Worm (Caenorhabditis elegans) whole organism, mixed stage, embryonic: ENCODE data around the gene F45G2.7.

ENCODE experiments used
- ceh-39 ChIP-seq: fragments of 150-350 bp; optimal IDR thresholded peaks from 2 replicates; lab custom pipeline; 2014; ENCODE audit warnings: missing biosample characterization, missing genetic modification characterization
- ceh-43 ChIP-seq: fragments of 200-800 bp; sonication (Bioruptor generic); optimal IDR thresholded peaks from 2 replicates; lab custom pipeline; 2018; ENCODE audit warnings: mild to moderate bottlenecking, missing genetic modification characterization, moderate library complexity, missing compliant biosample characterization
- ceh-83 ChIP-seq: fragments of 200-800 bp; sonication (Bioruptor generic); optimal IDR thresholded peaks from 2 replicates; lab custom pipeline; 2018; ENCODE audit warnings: mild to moderate bottlenecking, missing genetic modification characterization, missing compliant biosample characterization
- ces-1 ChIP-seq: fragments of 150-350 bp; optimal IDR thresholded peaks from 2 replicates; lab custom pipeline; 2014; ENCODE audit warnings: missing biosample characterization, missing genetic modification reagents, missing genetic modification characterization
- cnd-1 ChIP-seq: fragments of 200-800 bp; sonication (Bioruptor generic); optimal IDR thresholded peaks from 2 replicates; lab custom pipeline; 2018; ENCODE audit warnings: mild to moderate bottlenecking, missing genetic modification characterization, missing compliant biosample characterization
- drap-1 ChIP-seq: fragments of 200-800 bp; sonication (Bioruptor generic); optimal IDR thresholded peaks from 3 replicates; lab custom pipeline; 2018; ENCODE audit warnings: mild to moderate bottlenecking, missing genetic modification characterization, missing compliant biosample characterization
- elt-1 ChIP-seq: sonication (generic microtip); optimal IDR thresholded peaks from 2 replicates; lab custom pipeline; 2017; ENCODE audit warnings: missing genetic modification characterization, mild to moderate bottlenecking, missing compliant biosample characterization, antibody characterized with exemption, moderate library complexity, borderline replicate concordance; ENCODE audit not compliant: insufficient read depth
- flh-1 ChIP-seq: fragments of 200-800 bp; sonication (Bioruptor generic); optimal IDR thresholded peaks from 2 replicates; lab custom pipeline; 2018; ENCODE audit warnings: mild to moderate bottlenecking, missing genetic modification characterization, moderate library complexity, missing compliant biosample characterization
- ham-2 ChIP-seq: fragments of 200-800 bp; sonication (Bioruptor generic); optimal IDR thresholded peaks from 2 replicates; lab custom pipeline; 2018; ENCODE audit warnings: mild to moderate bottlenecking, missing genetic modification characterization, missing compliant biosample characterization
- hlh-1 ChIP-seq: fragments of 150-350 bp; optimal IDR thresholded peaks from 2 replicates; lab custom pipeline; 2014; ENCODE audit warnings: missing biosample characterization, missing genetic modification reagents, missing genetic modification characterization
- lin-13 ChIP-seq: fragments of 150-350 bp; optimal IDR thresholded peaks from 2 replicates; lab custom pipeline; 2014; ENCODE audit warnings: missing biosample characterization, missing genetic modification characterization
- lin-32 ChIP-seq: fragments of 200-800 bp; sonication (Bioruptor generic); optimal IDR thresholded peaks from 2 replicates; lab custom pipeline; 2018; ENCODE audit warnings: mild to moderate bottlenecking, missing genetic modification characterization, missing compliant biosample characterization
- lsy-2 ChIP-seq: fragments of 150-350 bp; optimal IDR thresholded peaks from 2 replicates; lab custom pipeline; 2014; ENCODE audit warnings: missing biosample characterization, missing genetic modification characterization
- mep-1 ChIP-seq: fragments of 150-350 bp; optimal IDR thresholded peaks from 2 replicates; lab custom pipeline; 2017; ENCODE audit warnings: missing biosample characterization, missing genetic modification reagents, missing genetic modification characterization, inconsistent platforms
- mls-2 ChIP-seq: sonication (generic microtip); optimal IDR thresholded peaks from 2 replicates; lab custom pipeline; 2016; ENCODE audit warnings: mild to moderate bottlenecking, missing genetic modification characterization, moderate library complexity, missing compliant biosample characterization
- nhr-12 ChIP-seq: fragments of 150-350 bp; optimal IDR thresholded peaks from 2 replicates; lab custom pipeline; 2014; ENCODE audit warnings: missing biosample characterization, missing genetic modification characterization
- nhr-2 ChIP-seq: fragments of 150-350 bp; optimal IDR thresholded peaks from 2 replicates; lab custom pipeline; 2014; ENCODE audit warnings: missing biosample characterization, missing genetic modification characterization
- nhr-237 ChIP-seq: fragments of 150-350 bp; optimal IDR thresholded peaks from 2 replicates; lab custom pipeline; 2014; ENCODE audit warnings: missing biosample characterization, missing genetic modification characterization
- nhr-76 ChIP-seq: sonication (generic microtip); optimal IDR thresholded peaks from 2 replicates; lab custom pipeline; 2017; ENCODE audit warnings: missing biosample characterization, missing genetic modification characterization
- pha-4 ChIP-seq: fragments of 150-350 bp; optimal IDR thresholded peaks from 2 replicates; lab custom pipeline; 2018; ENCODE audit warnings: missing biosample characterization, missing genetic modification reagents, missing genetic modification characterization
- sem-2 ChIP-seq: fragments of 200-800 bp; sonication (Bioruptor generic); optimal IDR thresholded peaks from 2 replicates; lab custom pipeline; 2018; ENCODE audit warnings: mild to moderate bottlenecking, missing genetic modification characterization, missing compliant biosample characterization
- snpc-4 ChIP-seq: fragments of 150-350 bp; optimal IDR thresholded peaks from 2 replicates; lab custom pipeline; 2014; ENCODE audit warnings: missing biosample characterization, missing genetic modification characterization
- sptf-1 ChIP-seq: sonication (generic microtip); optimal IDR thresholded peaks from 2 replicates; lab custom pipeline; 2017; ENCODE audit warnings: mild to moderate bottlenecking, missing genetic modification characterization, moderate library complexity, missing compliant biosample characterization
- tbx-8 ChIP-seq: fragments of 200-800 bp; sonication (Bioruptor generic); optimal IDR thresholded peaks from 2 replicates; lab custom pipeline; 2018; ENCODE audit warnings: mild to moderate bottlenecking, missing genetic modification characterization, moderate library complexity, missing compliant biosample characterization
- unc-120 ChIP-seq: sonication (generic microtip); optimal IDR thresholded peaks from 2 replicates; lab custom pipeline; 2017; ENCODE audit warnings: missing genetic modification characterization, missing compliant biosample characterization; ENCODE audit not compliant: poor library complexity, severe bottlenecking
- unc-39 ChIP-seq: fragments of 150-350 bp; optimal IDR thresholded peaks from 2 replicates; lab custom pipeline; 2014; ENCODE audit warnings: missing biosample characterization, missing genetic modification characterization
- unc-62 ChIP-seq: fragments of 150-350 bp; optimal IDR thresholded peaks from 2 replicates; lab custom pipeline; 2014; ENCODE audit warnings: missing biosample characterization, missing genetic modification reagents, missing genetic modification characterization
- zip-8 ChIP-seq: fragments of 150-350 bp; optimal IDR thresholded peaks from 2 replicates; lab custom pipeline; 2014; ENCODE audit warnings: missing biosample characterization, missing genetic modification characterization
- ztf-11 ChIP-seq: fragments of 150-350 bp; optimal IDR thresholded peaks from 2 replicates; lab custom pipeline; 2014; ENCODE audit warnings: missing biosample characterization, missing genetic modification characterization

Gene F45G2.7

DNA sequence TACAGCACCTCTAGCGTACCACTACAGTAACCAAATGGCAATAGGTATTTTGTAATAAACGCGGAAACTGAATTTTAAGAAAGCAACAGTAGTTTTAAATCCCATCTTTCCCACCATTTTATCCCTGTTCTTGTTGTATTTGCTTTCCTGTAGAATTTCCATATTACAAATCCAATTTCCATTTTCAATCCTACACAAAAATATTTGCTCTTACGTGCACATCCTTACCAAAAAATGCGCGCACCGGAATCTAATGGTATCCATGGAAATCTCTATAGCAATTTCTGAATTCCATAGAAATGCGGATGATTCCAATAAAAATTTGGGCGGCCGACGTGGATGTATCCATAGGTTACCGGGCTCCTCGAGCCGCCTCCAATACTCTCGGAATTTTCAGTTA, 4.1 kb downstream of the F45G2.7 start, which contains the start of gene trf-1:
Gene trf-1 (plus strand): TSS at position 301 of the 400 bp plus-strand sequence.
- TF ChIP-seq flh-1 (GFP tag; lab: Kevin White, UChicago) (no peak), unc-39 (tag; lab: Kevin White, UChicago) (no peak), lin-13 (tag; lab: Kevin White, UChicago) (no peak), snpc-4 (no peak), unc-62 (no peak), nhr-76 (tag; lab: Kevin White, UChicago) (no peak), tbx-8 (GFP tag; lab: Kevin White, UChicago) (no peak), sem-2 (no peak), cnd-1 (tag; lab: Kevin White, UChicago) (no peak), unc-120 (tag; lab: Kevin White, UChicago) (no peak), lsy-2 (no peak), nhr-237 (no peak), lin-32 (GFP tag; lab: Kevin White, UChicago) (no peak), elt-1 (tag; lab: Kevin White, UChicago) (no peak), ham-2 (GFP tag; lab: Kevin White, UChicago) (no peak), drap-1 (GFP tag; lab: Kevin White, UChicago) (no peak)

DNA sequence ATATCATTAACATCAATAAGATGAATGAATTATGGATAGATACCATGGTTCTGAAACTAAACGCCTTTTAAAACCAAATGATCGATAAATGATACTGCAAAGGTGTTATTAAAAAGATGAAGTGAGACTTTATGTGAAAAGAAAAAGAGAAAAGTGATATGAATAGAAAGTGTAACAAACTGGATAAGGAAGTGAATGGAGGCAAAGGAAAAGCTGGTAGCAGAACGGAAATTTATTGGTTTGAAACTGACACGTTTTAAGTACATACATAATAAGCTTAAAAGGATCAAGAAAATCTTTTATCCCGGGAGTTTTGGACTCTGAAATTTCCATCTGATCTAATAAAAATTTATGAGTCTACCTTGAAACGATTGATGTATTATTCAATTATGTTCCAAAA, 4.6 kb downstream of the F45G2.7 start, which contains the start of gene bli-5:
Gene bli-5 (minus strand): TSS at position 101 of the 400 bp plus-strand sequence.
- no peak for TF ChIP-seq sem-2
- no peak for TF ChIP-seq unc-120 (tag; lab: Kevin White, UChicago)
- no peak for TF ChIP-seq lin-13 (tag; lab: Kevin White, UChicago)
- TF ChIP-seq lin-32 (GFP tag; lab: Kevin White, UChicago) = no peak
- no peak for TF ChIP-seq mep-1 (tag; lab: Kevin White, UChicago)
- TF ChIP-seq elt-1 (tag; lab: Kevin White, UChicago) = no peak
- no peak for TF ChIP-seq ztf-11 (tag; lab: Kevin White, UChicago)
- TF ChIP-seq pha-4 (tag; lab: Kevin White, UChicago) = no peak

DNA sequence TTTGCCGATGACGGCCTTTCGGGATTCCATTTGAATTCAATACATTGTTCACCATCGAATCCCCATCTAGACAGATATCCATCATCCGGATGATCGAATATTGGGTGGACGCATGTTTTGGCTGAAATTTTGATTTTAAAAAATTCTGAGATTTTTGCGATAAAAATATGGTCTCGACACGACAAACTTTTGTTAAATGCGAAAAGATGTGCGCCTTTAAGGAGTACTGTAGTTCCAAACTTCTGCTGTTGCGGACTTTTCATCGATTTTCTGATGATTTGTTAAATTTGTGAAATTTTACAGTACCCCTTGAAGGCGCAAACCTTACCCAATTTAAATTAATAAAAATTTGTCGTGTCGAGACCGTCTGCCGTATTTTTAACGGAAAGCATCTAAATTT, 6.5 kb downstream of the F45G2.7 start:
- TF ChIP-seq lin-13 (tag; lab: Kevin White, UChicago) (no peak), nhr-237 (no peak), sptf-1 (tag; lab: Kevin White, UChicago) (no peak), ces-1 (no peak), lin-32 (GFP tag; lab: Kevin White, UChicago) (no peak), mls-2 (tag; lab: Kevin White, UChicago) (no peak), nhr-12 (tag; lab: Kevin White, UChicago) (no peak), mep-1 (tag; lab: Kevin White, UChicago) (no peak), ceh-39 (tag; lab: Kevin White, UChicago) (no peak)

DNA sequence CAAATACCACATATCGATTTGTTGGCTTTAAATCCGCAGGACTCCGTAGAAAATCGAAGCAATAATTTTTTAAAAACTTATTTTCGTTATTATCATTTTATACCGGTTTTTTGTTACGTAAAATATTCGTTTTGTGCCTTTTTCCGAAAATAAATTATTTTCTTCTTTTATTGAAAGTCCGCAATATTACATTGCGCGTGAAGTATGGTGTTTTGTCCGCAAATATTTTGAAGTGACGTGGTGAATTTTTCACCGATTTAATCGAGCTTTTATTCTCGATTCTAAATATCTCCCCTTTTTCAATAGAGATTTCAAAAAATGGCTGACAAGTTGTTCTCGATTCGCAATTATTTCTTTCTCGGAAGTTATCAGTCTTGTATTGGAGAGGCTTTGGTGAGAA, 8.3 kb downstream of the F45G2.7 start, which contains the start of gene cope-1:
Gene cope-1 (plus strand): TSS at position 229 of the 400 bp plus-strand sequence.
- TF ChIP-seq lin-32 (GFP tag; lab: Kevin White, UChicago) = no peak
- no peak for TF ChIP-seq ztf-11 (tag; lab: Kevin White, UChicago)
- TF ChIP-seq lsy-2 = peak; percentile 39
- TF ChIP-seq zip-8 (tag; lab: Kevin White, UChicago) = no peak
- peak; percentile 37 for TF ChIP-seq ces-1
- TF ChIP-seq mep-1 (tag; lab: Kevin White, UChicago) = peak; percentile 4

DNA sequence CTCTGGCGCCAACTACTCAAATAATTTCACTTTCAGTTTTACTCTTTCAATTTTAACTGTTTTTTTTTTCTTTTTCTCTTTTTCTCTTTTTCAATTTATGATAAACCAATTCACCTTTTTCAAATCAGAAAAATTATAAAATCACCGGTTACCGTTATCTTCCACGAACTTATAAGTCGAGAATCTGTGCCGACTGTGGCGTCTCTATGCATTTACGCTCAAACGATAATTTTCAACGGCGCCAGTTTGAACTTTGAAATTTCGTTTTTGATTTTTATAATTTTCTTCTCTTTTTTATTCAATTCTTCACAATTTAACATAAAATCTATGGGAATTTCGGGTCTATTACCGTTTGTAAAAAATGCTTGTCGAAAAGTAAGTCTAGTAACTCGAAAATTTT, 10.9 kb downstream of the F45G2.7 start, which contains the start of gene exo-1:
Gene exo-1 (plus strand): TSS at position 101 of the 400 bp plus-strand sequence.
- TF ChIP-seq mls-2 (tag; lab: Kevin White, UChicago) (no peak), ces-1 (no peak), ceh-39 (tag; lab: Kevin White, UChicago) (no peak), nhr-237 (peak; percentile 46), mep-1 (tag; lab: Kevin White, UChicago) (peak; percentile 35), lsy-2 (peak; percentile 42)

DNA sequence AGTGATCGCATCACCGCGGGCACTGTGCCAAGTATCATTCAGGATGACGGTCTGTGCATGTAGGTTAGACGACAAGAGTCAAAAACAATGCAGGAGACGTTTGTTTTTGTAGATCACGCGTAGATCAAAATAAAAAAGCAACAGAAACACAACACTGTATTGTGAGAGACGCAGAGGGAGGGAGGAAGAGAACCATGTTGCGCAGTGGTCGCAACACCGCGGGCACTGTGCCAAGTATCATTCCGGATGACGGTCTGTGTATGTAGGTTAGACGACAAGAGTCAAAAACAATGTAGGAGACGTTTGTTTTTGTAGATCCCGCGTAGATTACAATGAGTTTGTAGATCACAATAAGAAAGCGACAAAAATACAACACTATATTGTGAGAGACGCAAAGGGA, 15.3 kb downstream of the F45G2.7 start:
- TF ChIP-seq nhr-2 = no peak
- TF ChIP-seq ces-1 = no peak
- no peak for TF ChIP-seq ceh-43 (GFP tag; lab: Kevin White, UChicago)
- no peak for TF ChIP-seq hlh-1 (tag; lab: Kevin White, UChicago)
- no peak for TF ChIP-seq ceh-83 (GFP tag; lab: Kevin White, UChicago)
- TF ChIP-seq nhr-237 = no peak
- no peak for TF ChIP-seq pha-4 (tag; lab: Kevin White, UChicago)
- TF ChIP-seq ham-2 (GFP tag; lab: Kevin White, UChicago) = no peak
- TF ChIP-seq ztf-11 (tag; lab: Kevin White, UChicago) = no peak
- no peak for TF ChIP-seq ceh-39 (tag; lab: Kevin White, UChicago)
- TF ChIP-seq drap-1 (GFP tag; lab: Kevin White, UChicago) = no peak
- TF ChIP-seq sem-2 = no peak
